Worm (Caenorhabditis elegans): ENCODE results near the gene C13G3.12.

C13G3.12 gene

ce11 chrV:11022817-11023216, at the start of gene C13G3.12, which contains the start of gene hot-6:
TSS of gene C13G3.12 (minus strand) at chrV:11022917.
TSS of gene hot-6 (minus strand) at chrV:11022937.
- TF ChIP-seq ama-1 (optimal IDR thresholded peaks at IDR 0.05) (no peak), zag-1 (tag; optimal IDR thresholded peaks at IDR 0.05) (no peak), lin-11 (tag; optimal IDR thresholded peaks at IDR 0.05) (no peak), nhr-129 (tag; optimal IDR thresholded peaks at IDR 0.05) (no peak), ceh-16 (tag; optimal IDR thresholded peaks at IDR 0.05) (no peak)

ce11 chrV:11071453-11071852, 48.7 kb upstream of the C13G3.12 start:
- TF ChIP-seq unc-62 (GFP tag; optimal IDR thresholded peaks at IDR 0.05): no peak
- TF ChIP-seq zag-1 (tag; optimal IDR thresholded peaks at IDR 0.05): no peak
- TF ChIP-seq mab-5 (tag; optimal IDR thresholded peaks at IDR 0.05): no peak
- no peak for TF ChIP-seq ztf-4 (tag; optimal IDR thresholded peaks at IDR 0.05)
- TF ChIP-seq ZK546.5 (tag; optimal IDR thresholded peaks at IDR 0.05): no peak
- TF ChIP-seq nhr-10 (tag; optimal IDR thresholded peaks at IDR 0.05): no peak
- TF ChIP-seq elt-1 (tag; optimal IDR thresholded peaks at IDR 0.05): no peak
- no peak for TF ChIP-seq lsy-2 (tag; optimal IDR thresholded peaks at IDR 0.05)
- no peak for TF ChIP-seq unc-55 (GFP tag; optimal IDR thresholded peaks at IDR 0.05)
- TF ChIP-seq Y55F3AM.14 (GFP tag; optimal IDR thresholded peaks at IDR 0.05): no peak
- no peak for TF ChIP-seq nhr-25 (tag; optimal IDR thresholded peaks at IDR 0.05)
- TF ChIP-seq sma-9 (GFP tag; optimal IDR thresholded peaks at IDR 0.05): no peak
- TF ChIP-seq sma-9 (tag; optimal IDR thresholded peaks at IDR 0.05): no peak
- no peak for TF ChIP-seq ama-1 (optimal IDR thresholded peaks at IDR 0.05)

DNA sequence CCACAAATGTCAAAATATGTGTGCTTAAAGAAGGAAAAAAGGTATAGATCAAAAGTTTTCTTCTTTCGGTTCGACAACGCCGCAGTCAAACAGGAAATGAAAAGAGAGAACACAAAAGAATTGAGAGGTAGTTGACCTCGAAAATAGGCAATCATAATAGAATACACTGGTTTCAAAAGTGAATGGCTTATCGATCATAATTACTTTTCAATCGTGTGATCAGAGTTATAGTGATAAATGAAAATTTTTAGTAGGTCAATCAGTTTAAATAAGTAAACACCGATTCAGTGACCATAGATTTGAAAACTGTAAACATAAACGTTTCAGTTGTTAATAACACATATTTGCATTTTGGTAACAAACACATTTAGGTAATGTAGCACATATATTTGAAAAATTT, 47.7 kb upstream of the C13G3.12 start:
- TF ChIP-seq ztf-1 (GFP tag; conservative IDR thresholded peaks at IDR 0.05) (no peak), crh-2 (tag; optimal IDR thresholded peaks at IDR 0.05) (peak; percentile 22), sma-3 (GFP tag; optimal IDR thresholded peaks at IDR 0.05) (peak; percentile 7), egl-27 (tag; optimal IDR thresholded peaks at IDR 0.05) (no peak), ceh-82 (tag; optimal IDR thresholded peaks at IDR 0.05) (no peak), nhr-25 (tag; optimal IDR thresholded peaks at IDR 0.05) (peak; percentile 75), ztf-11 (tag; optimal IDR thresholded peaks at IDR 0.05) (no peak), lin-39 (tag; optimal IDR thresholded peaks at IDR 0.05) (no peak), ceh-16 (tag; optimal IDR thresholded peaks at IDR 0.05) (no peak), peb-1 (tag; optimal IDR thresholded peaks at IDR 0.05) (no peak), fos-1 (tag; optimal IDR thresholded peaks at IDR 0.05) (peak; percentile 17), gmeb-1 (tag; optimal IDR thresholded peaks at IDR 0.05) (no peak), skn-1 (tag; optimal IDR thresholded peaks at IDR 0.05) (no peak), nhr-237 (tag; optimal IDR thresholded peaks at IDR 0.05) (no peak), lsy-2 (tag; optimal IDR thresholded peaks at IDR 0.05) (no peak), blmp-1 (tag; optimal IDR thresholded peaks at IDR 0.05; ENCODE audit: insufficient read depth) (peak; percentile 81), ztf-4 (tag; optimal IDR thresholded peaks at IDR 0.05) (no peak), alr-1 (tag; optimal IDR thresholded peaks at IDR 0.05) (no peak), unc-55 (GFP tag; optimal IDR thresholded peaks at IDR 0.05) (no peak), nhr-10 (tag; optimal IDR thresholded peaks at IDR 0.05) (no peak), nhr-21 (tag; optimal IDR thresholded peaks at IDR 0.05) (peak; percentile 12)

DNA sequence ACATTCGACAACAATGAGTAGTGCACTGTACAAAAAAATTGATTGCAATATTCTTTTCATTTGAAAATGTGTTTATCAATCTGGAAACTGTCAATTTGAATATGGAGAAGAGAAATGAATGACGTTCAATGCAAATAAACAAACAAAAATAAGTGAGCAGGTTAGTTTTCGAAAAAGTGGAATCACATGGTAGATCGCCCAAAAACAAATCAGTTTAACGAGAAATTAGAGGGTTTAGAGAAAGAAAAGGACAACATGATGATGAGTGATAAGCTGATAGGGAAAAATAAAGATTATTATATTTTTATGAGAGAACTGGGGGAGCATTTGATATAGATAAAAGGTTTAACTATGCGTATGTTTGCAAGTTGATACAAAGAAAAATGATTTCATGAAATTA, 46.6 kb upstream of the C13G3.12 start, which contains the start of gene T04C12.8:
T04C12.8 (minus strand) TSS at position 82 of the 400 bp plus-strand sequence.
- TF ChIP-seq dmd-4 (tag; optimal IDR thresholded peaks at IDR 0.05) (no peak), gmeb-1 (tag; optimal IDR thresholded peaks at IDR 0.05) (peak; percentile 18), unc-62 (GFP tag; optimal IDR thresholded peaks at IDR 0.05) (no peak), peb-1 (tag; optimal IDR thresholded peaks at IDR 0.05) (no peak), sem-4 (tag; optimal IDR thresholded peaks at IDR 0.05) (no peak), crh-2 (tag; optimal IDR thresholded peaks at IDR 0.05) (peak; percentile 62), nhr-6 (tag; optimal IDR thresholded peaks at IDR 0.05) (no peak), ceh-16 (tag; optimal IDR thresholded peaks at IDR 0.05) (no peak), unc-39 (tag; optimal IDR thresholded peaks at IDR 0.05) (no peak), ztf-11 (tag; optimal IDR thresholded peaks at IDR 0.05) (no peak), ztf-1 (GFP tag; conservative IDR thresholded peaks at IDR 0.05) (no peak), F13H6.1 (tag; optimal IDR thresholded peaks at IDR 0.05) (peak; percentile 31), lsy-2 (tag; optimal IDR thresholded peaks at IDR 0.05) (peak in 1 of 2 experiments; percentile 46), ZK546.5 (tag; optimal IDR thresholded peaks at IDR 0.05) (no peak), elt-1 (tag; optimal IDR thresholded peaks at IDR 0.05) (no peak), egl-27 (tag; optimal IDR thresholded peaks at IDR 0.05) (peak; percentile 15), ama-1 (optimal IDR thresholded peaks at IDR 0.05) (no peak), nhr-11 (tag; optimal IDR thresholded peaks at IDR 0.05) (no peak), ztf-4 (tag; optimal IDR thresholded peaks at IDR 0.05) (no peak), elt-3 (tag; optimal IDR thresholded peaks at IDR 0.05) (no peak), skn-1 (tag; optimal IDR thresholded peaks at IDR 0.05) (peak; percentile 78), fos-1 (tag; optimal IDR thresholded peaks at IDR 0.05) (peak; percentile 86), C34F6.9 (tag; optimal IDR thresholded peaks at IDR 0.05) (no peak), mdl-1 (tag; optimal IDR thresholded peaks at IDR 0.05) (peak in 1 of 2 experiments; percentile 33), aly-2 (tag; optimal IDR thresholded peaks at IDR 0.05) (no peak), nhr-237 (tag; optimal IDR thresholded peaks at IDR 0.05) (no peak), blmp-1 (tag; optimal IDR thresholded peaks at IDR 0.05; ENCODE audit: insufficient read depth) (no peak), lin-11 (tag; optimal IDR thresholded peaks at IDR 0.05) (no peak), lin-39 (tag; optimal IDR thresholded peaks at IDR 0.05) (no peak), sma-3 (GFP tag; optimal IDR thresholded peaks at IDR 0.05) (peak; percentile 11), snpc-4 (tag; optimal IDR thresholded peaks at IDR 0.05) (no peak), zag-1 (tag; optimal IDR thresholded peaks at IDR 0.05) (no peak), nhr-77 (tag; optimal IDR thresholded peaks at IDR 0.05) (no peak), Y55F3AM.14 (GFP tag; optimal IDR thresholded peaks at IDR 0.05) (no peak), nhr-129 (tag; optimal IDR thresholded peaks at IDR 0.05) (no peak), ceh-82 (tag; optimal IDR thresholded peaks at IDR 0.05) (no peak), nhr-12 (tag; optimal IDR thresholded peaks at IDR 0.05) (no peak)
